Fruit fly (Drosophila melanogaster): ENCODE data around the gene OXA1L.

DNA sequence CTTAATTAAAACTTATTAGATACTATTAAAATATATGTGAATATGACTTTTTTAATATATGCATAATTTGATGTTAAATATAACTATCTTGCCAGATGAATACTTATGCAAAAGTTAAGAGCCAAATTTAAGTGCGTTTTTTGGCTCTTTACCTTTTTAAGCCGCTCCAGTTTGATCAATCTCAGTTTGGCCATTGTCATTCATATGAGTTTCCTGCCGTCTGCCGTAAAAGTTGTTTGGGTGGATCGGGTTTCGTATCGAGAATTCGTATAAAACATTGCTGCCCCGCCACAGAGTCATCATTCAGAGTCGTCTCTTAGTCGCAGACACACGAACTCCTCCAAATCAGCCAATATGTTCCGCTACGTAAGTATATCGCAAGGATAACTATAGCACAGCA is 5.1 kb upstream of the OXA1L start, which contains the start of gene Cpr67Fa2:
- no peak for TF ChIP-seq usp (GFP tag; optimal IDR thresholded peaks at IDR 0.05)
- no peak for TF ChIP-seq EcR (GFP tag; optimal IDR thresholded peaks at IDR 0.05)

All from whole organism.